Fruit fly (Drosophila melanogaster) Kc167 (cell line): Measurements from ENCODE around the gene Tmx3.

Experiments
- Myc ChIP-seq: fragments of >200 bp; optimal IDR thresholded peaks from 2 replicates; lab custom pipeline; 2017; ENCODE audit warnings: missing external identifiers
- Sin3A ChIP-seq: fragments of >200 bp; optimal IDR thresholded peaks from 2 replicates; lab custom pipeline; 2018; ENCODE audit warnings: missing external identifiers
- h ChIP-seq: fragments of >200 bp; optimal IDR thresholded peaks from 3 replicates; lab custom pipeline; 2018; ENCODE audit warnings: missing external identifiers
- insv ChIP-seq: fragments of >200 bp; optimal IDR thresholded peaks from 3 replicates; lab custom pipeline; 2018; ENCODE audit warnings: missing external identifiers
- psq ChIP-seq: fragments of >200 bp; optimal IDR thresholded peaks from 2 replicates; lab custom pipeline; 2017; ENCODE audit warnings: missing external identifiers
- ttk ChIP-seq: sonication (Bioruptor generic); optimal IDR thresholded peaks from 2 replicates; lab custom pipeline; 2017; ENCODE audit warnings: missing external identifiers

Gene Tmx3

DNA sequence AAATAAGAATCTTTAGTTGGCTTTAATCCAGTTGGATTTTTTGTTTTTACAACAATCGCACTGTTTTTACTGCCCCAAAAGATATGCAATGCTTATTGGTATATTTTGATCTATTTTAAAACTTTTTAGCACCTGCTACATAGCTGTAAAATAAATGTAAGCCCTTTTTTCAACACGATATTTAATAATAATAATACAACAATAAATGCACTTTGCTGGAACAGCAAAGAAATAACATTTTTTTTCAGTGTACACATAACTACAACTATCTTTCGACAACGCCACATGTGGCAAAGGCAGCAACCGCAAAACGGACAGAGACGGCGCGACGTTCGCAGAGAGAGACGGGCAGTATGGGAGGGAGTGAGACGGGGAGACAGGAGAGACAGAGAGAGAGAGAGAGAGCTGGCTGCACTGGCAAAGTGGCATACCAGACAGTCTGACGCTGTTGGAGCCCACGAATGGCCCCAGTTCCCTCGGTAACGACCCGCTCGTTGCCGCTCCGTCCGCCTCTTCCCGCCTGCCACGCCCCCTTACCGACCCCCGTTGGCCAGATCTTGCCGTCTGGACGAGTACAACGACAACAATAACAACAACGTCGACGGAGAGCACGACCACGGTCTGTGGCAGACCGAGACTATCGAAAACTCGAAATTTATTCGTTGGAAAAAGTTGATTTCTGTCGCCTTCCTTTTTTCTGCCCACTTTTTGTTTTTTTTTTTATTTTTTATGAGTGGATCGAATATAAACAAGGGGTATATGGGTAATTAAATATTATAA lies 17.6 kb upstream of the Tmx3 start:
- no peak for TF ChIP-seq insv
- TF ChIP-seq Sin3A: no peak
- TF ChIP-seq ttk (lab: Kevin White, UChicago): no peak
- TF ChIP-seq psq (lab: Kevin White, UChicago): no peak
- TF ChIP-seq Myc (lab: Kevin White, UChicago): no peak
- no peak for TF ChIP-seq h (lab: Kevin White, UChicago)

DNA sequence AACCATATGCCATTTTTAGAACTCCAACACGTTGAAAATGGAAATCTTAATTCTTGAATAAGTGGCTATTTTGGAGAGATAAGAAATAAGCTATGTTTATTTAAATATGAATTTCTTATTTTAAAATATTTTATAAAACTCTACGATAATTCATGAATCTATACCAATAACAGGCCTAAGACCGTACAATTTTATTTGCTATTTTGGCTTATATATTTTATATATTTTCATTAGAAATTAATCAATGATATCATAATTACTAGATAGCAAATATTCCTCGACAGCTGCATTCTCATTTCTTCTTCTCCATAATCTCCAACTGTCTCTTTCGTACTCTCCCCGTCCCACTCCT lies 17.0 kb upstream of the Tmx3 start:
- no peak for TF ChIP-seq psq (lab: Kevin White, UChicago)
- no peak for TF ChIP-seq ttk (lab: Kevin White, UChicago)
- no peak for TF ChIP-seq h (lab: Kevin White, UChicago)
- TF ChIP-seq Sin3A: no peak
- no peak for TF ChIP-seq Myc (lab: Kevin White, UChicago)
- TF ChIP-seq insv: no peak

DNA sequence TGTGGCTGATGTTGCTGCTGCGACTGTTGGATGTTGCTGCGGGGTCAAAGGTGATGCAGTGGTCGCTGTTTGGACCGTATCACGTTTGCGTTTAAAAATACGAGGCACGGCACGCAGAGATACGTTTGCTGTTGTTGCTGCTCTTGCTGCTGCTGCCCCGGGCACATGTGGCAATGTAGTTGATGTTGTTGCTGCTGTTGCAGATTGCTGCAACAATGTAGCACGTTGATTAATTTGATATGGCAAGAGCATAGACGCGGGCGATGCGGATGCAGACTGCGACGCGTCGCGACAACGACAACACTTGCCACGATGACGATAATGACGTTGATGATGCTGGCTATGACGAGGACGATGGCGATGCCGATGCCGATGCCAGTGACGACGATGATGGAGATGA lies 15.7 kb upstream of the Tmx3 start:
- TF ChIP-seq h (lab: Kevin White, UChicago) (no peak), psq (lab: Kevin White, UChicago) (no peak), insv (no peak), ttk (lab: Kevin White, UChicago) (no peak), Myc (lab: Kevin White, UChicago) (no peak), Sin3A (no peak)

DNA sequence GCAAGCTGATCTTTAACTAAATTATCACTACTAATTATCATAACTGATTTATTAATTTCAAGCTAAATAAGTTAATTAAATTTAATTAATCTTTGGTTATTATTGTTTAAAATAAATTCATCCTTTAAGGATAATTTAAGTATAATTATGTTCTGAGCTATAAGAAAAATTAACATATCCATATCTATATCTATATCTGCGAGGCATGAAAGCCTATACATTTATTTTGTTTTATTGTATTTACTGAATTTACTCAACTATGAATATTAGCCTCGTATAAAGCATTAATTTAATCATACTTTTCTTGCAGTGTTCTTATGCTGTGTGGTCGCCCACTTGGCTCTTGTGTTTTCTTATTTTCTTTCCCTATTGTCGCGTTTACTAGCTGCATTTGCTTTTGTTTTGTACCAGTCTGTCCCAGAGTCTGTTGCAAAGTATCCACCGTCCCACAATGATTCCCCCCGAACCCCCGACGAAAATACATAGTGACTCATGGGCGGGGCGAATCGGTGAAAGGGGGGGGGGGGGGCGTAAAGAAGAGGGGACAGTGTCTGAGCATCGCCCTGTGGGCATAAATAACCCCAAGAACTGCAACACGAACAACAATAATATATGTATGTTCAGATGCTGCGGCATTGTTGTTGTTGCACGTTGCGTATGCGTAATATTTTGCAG lies 14.2 kb upstream of the Tmx3 start:
- no peak for TF ChIP-seq h (lab: Kevin White, UChicago)
- TF ChIP-seq psq (lab: Kevin White, UChicago): no peak
- no peak for TF ChIP-seq ttk (lab: Kevin White, UChicago)
- no peak for TF ChIP-seq insv
- TF ChIP-seq Myc (lab: Kevin White, UChicago): no peak
- TF ChIP-seq Sin3A: no peak

DNA sequence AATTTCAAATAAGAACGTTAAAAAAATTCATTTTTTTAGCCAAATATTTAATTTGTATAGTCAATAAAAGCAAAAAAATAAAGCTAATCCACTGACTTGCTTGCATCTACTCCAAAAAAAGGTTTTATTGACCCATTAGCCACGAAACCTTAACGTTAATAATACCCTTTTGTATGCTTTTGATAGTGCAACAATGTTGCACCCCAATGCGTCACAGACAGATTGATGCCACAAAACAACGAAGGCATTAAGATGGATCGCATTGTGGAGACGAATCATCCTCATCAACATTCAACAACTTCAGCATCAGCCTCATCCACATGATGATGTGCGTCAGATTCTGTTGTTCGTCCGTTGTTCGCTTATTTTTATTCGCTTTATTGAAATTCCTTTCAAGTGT lies 13.5 kb upstream of the Tmx3 start:
- TF ChIP-seq Myc (lab: Kevin White, UChicago) (no peak), h (lab: Kevin White, UChicago) (no peak), ttk (lab: Kevin White, UChicago) (no peak), Sin3A (no peak), insv (no peak), psq (lab: Kevin White, UChicago) (no peak)

DNA sequence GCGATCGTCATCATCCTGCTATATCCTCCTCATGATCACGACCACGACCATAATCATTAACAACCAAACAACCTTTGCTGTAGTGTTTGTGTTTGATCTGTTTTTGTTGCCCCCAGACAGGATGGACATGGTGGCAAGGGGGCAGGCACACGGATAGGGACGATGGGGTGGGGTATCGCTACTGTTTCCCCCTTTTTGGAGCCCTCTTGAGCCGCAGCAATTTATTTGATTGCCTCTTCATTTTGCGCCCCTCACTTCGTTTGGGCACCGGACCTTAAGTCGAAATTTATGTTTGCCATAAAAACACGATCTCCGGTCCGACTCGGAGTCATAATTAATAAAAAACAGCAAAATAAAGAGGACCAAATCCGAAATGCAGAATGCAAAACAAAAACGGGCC lies 13.1 kb upstream of the Tmx3 start:
- TF ChIP-seq Myc (lab: Kevin White, UChicago) (no peak), ttk (lab: Kevin White, UChicago) (no peak), insv (no peak), Sin3A (no peak), psq (lab: Kevin White, UChicago) (no peak), h (lab: Kevin White, UChicago) (no peak)

DNA sequence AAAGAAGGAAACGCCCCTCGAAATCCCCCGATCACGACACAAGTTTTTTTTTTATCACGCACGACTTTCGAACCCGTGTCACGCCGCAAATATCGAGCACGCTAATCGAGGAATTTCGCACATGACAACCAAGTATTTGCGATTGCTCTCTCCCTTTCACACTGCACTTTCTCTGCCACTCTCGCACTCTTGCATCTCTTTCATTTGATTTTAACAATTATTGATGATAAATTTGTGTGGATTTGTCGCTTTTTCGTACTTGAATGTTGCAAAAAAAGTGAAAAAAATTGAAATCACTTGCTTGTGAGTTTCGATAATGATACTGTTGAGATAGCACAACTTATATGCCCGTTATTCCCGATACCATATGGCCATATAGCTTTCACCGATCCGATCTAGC lies 11.7 kb upstream of the Tmx3 start, which contains the start of gene CG13073:
Gene CG13073, minus strand, starts transcription at position 101 of the 400 bp plus-strand sequence.
- no peak for TF ChIP-seq Myc (lab: Kevin White, UChicago)
- TF ChIP-seq Sin3A: no peak
- TF ChIP-seq insv: no peak
- no peak for TF ChIP-seq h (lab: Kevin White, UChicago)
- no peak for TF ChIP-seq psq (lab: Kevin White, UChicago)
- no peak for TF ChIP-seq ttk (lab: Kevin White, UChicago)

DNA sequence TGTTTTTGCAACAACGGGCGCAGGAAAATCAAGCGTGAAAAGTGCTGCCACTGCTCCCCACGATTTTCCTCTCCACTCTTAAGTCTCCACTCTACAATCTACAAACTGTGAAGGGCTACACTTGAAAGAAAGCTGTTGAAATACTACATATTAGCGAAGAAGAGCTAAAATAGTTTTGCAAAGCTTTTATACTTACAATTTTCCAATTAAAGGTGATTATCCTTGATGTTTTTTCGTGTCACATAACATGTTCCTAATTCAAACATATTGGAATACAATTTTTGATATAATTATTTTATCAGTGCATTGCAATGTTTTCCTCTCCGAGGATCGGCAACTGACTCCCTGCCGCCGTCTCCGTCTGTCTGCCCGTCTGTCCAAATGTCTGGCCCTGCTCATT lies 11.0 kb upstream of the Tmx3 start:
- no peak for TF ChIP-seq insv
- TF ChIP-seq Myc (lab: Kevin White, UChicago): no peak
- TF ChIP-seq ttk (lab: Kevin White, UChicago): no peak
- TF ChIP-seq h (lab: Kevin White, UChicago): no peak

DNA sequence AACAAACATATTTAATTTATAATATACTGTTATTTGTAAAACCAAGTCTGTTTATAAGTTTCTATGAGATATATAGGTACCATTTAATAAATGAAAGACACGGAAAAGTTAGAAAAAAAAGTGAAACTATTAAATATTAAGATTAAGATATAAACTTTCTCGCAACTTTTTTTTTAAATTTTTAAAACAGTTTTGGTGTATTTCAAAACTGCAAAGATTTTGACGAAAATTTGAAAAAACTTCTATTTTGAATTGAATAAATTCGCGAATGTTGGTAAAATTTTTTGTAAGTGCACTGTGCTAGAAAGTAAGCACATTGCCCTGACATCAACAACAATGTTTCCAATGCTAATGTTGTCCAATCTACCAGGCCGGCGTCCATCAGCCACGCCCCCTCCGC lies 7.6 kb upstream of the Tmx3 start:
- TF ChIP-seq insv (no peak), psq (lab: Kevin White, UChicago) (no peak), Sin3A (no peak), ttk (lab: Kevin White, UChicago) (no peak), Myc (lab: Kevin White, UChicago) (no peak), h (lab: Kevin White, UChicago) (no peak)

DNA sequence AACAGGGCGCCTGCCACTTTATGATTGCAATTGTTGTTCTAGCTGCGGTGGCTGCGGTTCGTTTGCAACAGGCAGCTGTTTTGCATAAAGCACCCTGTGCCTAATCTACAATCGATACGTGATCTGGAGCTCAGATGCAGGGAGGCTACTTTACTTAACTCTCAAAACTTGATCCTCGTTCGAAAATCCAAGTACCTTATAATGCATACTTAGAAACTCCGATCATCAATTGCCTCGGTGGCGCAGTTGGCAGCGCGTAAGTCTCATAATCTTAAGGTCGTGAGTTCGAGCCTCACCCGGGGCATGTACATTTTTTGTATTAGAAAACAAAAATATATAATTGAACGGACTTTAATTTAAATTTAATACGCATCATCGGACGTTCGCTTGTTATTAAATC lies 7.1 kb upstream of the Tmx3 start:
- TF ChIP-seq ttk (lab: Kevin White, UChicago) (no peak), insv (no peak), h (lab: Kevin White, UChicago) (no peak), Sin3A (no peak), psq (lab: Kevin White, UChicago) (no peak), Myc (lab: Kevin White, UChicago) (no peak)

DNA sequence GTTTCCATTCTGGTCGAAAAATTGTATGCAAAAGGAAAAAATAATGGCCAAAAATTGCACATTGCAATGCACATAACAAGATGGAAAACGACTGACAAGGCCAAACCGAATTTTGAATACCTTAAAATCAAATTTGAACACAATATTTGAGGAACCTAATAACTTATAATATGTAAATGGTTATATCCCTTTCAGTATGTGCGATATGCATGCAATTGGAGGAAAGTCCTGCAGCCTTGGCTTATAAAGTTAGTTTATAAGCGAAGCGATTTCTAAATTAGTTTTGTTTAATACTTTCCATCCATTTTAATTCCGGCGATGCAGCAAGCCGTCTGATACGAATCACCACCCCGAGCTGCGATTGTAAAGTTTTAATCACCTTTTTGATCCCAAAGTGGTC lies 3.7 kb upstream of the Tmx3 start:
- TF ChIP-seq insv (no peak), ttk (lab: Kevin White, UChicago) (no peak), Myc (lab: Kevin White, UChicago) (no peak), Sin3A (no peak), h (lab: Kevin White, UChicago) (no peak), psq (lab: Kevin White, UChicago) (no peak)

DNA sequence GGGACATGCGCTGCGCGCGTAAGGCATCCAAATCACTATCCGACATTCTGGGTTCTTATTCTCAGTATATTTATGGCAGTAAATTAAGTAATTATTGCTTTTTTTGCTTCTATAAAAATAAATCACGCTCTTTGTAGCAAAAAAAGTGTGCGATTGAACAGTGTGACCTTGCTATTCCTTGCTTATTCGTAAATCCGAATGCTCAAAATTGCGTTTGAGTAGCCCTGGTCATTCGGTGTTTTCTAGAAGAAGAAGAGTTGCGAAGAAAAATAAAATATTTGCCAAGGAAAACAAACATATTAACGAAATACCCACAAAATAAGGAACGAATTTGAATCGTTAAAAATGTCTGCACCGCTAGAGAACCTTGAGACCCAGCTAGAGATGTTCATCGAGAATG lies 3.0 kb downstream of the Tmx3 start, which contains the start of the genes PDCD-5 and MED10:
Gene PDCD-5, minus strand, starts transcription at position 182 of the 400 bp plus-strand sequence.
Gene MED10, plus strand, starts transcription at position 228 of the 400 bp plus-strand sequence.
- no peak for TF ChIP-seq Myc (lab: Kevin White, UChicago)
- TF ChIP-seq h (lab: Kevin White, UChicago): no peak
- TF ChIP-seq insv: no peak
- no peak for TF ChIP-seq Sin3A
- no peak for TF ChIP-seq ttk (lab: Kevin White, UChicago)
- no peak for TF ChIP-seq psq (lab: Kevin White, UChicago)
